Worm (Caenorhabditis elegans) whole organism, L3 larva: ENCODE results near the gene scl-11.

ENCODE experiments used
- ama-1 ChIP-seq: fragments of 150-350 bp; optimal IDR thresholded peaks from 2 replicates; lab custom pipeline; 2018
- fkh-10 ChIP-seq: sonication (generic microtip); optimal IDR thresholded peaks from 2 replicates; lab custom pipeline; 2017; ENCODE audit warnings: missing biosample characterization, missing genetic modification reagents, missing genetic modification characterization
- nhr-12 ChIP-seq: fragments of 150-350 bp; optimal IDR thresholded peaks from 2 replicates; lab custom pipeline; 2014; ENCODE audit warnings: missing biosample characterization, missing genetic modification characterization
- snpc-4 ChIP-seq: fragments of 150-350 bp; optimal IDR thresholded peaks from 2 replicates; lab custom pipeline; 2014; ENCODE audit warnings: missing biosample characterization, missing genetic modification characterization
- unc-62 ChIP-seq: fragments of 150-350 bp; sonication (generic microtip); optimal IDR thresholded peaks from 4 replicates; lab custom pipeline; 2014; ENCODE audit warnings: missing biosample characterization, missing genetic modification reagents, missing genetic modification characterization

ce11 chrIV:13029674-13030466 lies 21.3 kb upstream of the scl-11 start:
- TF ChIP-seq snpc-4 (tag; lab: Kevin White, UChicago) (no peak), ama-1 (lab: Kevin White, UChicago) (no peak), fkh-10 (GFP tag; lab: Kevin White, UChicago) (no peak), nhr-12 (tag; lab: Kevin White, UChicago) (no peak), unc-62 (GFP tag; lab: Kevin White, UChicago) (no peak)
